Worm (Caenorhabditis elegans): ENCODE results near the gene dhs-24.

ce11 chrV:19936945-19937344, 9.5 kb downstream of the dhs-24 start:
- TF ChIP-seq mab-5 (tag; optimal IDR thresholded peaks at IDR 0.05): no peak
- TF ChIP-seq unc-62 (GFP tag; optimal IDR thresholded peaks at IDR 0.05): no peak
- no peak for TF ChIP-seq nhr-28 (tag; optimal IDR thresholded peaks at IDR 0.05)
- TF ChIP-seq pha-4 (tag; optimal IDR thresholded peaks at IDR 0.05): no peak
- TF ChIP-seq nhr-12 (tag; optimal IDR thresholded peaks at IDR 0.05): no peak
- no peak for TF ChIP-seq unc-39 (tag; optimal IDR thresholded peaks at IDR 0.05)
- TF ChIP-seq nhr-237 (tag; optimal IDR thresholded peaks at IDR 0.05): no peak
- TF ChIP-seq ztf-11 (tag; optimal IDR thresholded peaks at IDR 0.05): no peak
- TF ChIP-seq sptf-1 (tag; optimal IDR thresholded peaks at IDR 0.05): no peak
- no peak for TF ChIP-seq bed-3 (GFP tag; optimal IDR thresholded peaks at IDR 0.05)
- TF ChIP-seq lsy-2 (tag; optimal IDR thresholded peaks at IDR 0.05): no peak

Data from whole organism, mixed stage, embryonic.